Fruit fly (Drosophila melanogaster) ovary, adult (tissue): Measurements from ENCODE around the gene CG1146.

Source experiments
- CG17801 ChIP-seq: fragments of 200-800 bp; optimal IDR thresholded peaks from 2 replicates; lab custom pipeline; 2019; ENCODE audit warnings: missing biosample characterization, mild to moderate bottlenecking, missing genetic modification characterization, moderate library complexity; ENCODE audit not compliant: partially characterized antibody

Gene CG1146

dm6 chr3L:2504796-2505195 is 16.2 kb downstream of the CG1146 start:
- TF ChIP-seq CG17801, result no peak

- no peak for TF ChIP-seq CG17801
Measured at dm6 chr3L:2515197-2515596, 26.6 kb downstream of the CG1146 start.

- no peak for TF ChIP-seq CG17801
Measured at dm6 chr3L:2526873-2527272, 38.3 kb downstream of the CG1146 start, which contains the start of gene CG32295. CG32295 (minus strand) TSS chr3L:2526973.

- no peak for TF ChIP-seq CG17801
Measured at dm6 chr3L:2530090-2530489, 41.5 kb downstream of the CG1146 start.

dm6 chr3L:2530635-2531034 is 42.0 kb downstream of the CG1146 start:
- TF ChIP-seq CG17801, result no peak

- peak; percentile 55 for TF ChIP-seq CG17801
Measured at dm6 chr3L:2531386-2532176, 43.0 kb downstream of the CG1146 start.

dm6 chr3L:2532377-2532776 is 43.8 kb downstream of the CG1146 start:
- TF ChIP-seq CG17801, result no peak

- no peak for TF ChIP-seq CG17801
Measured at dm6 chr3L:2533000-2533731, 44.6 kb downstream of the CG1146 start.

dm6 chr3L:2533732-2534073 is 45.1 kb downstream of the CG1146 start:
- no peak for TF ChIP-seq CG17801

dm6 chr3L:2536969-2537600 is 48.5 kb downstream of the CG1146 start:
- peak; percentile 14 for TF ChIP-seq CG17801

dm6 chr3L:2541361-2541760 is 52.8 kb downstream of the CG1146 start:
- no peak for TF ChIP-seq CG17801
